Fruit fly (Drosophila melanogaster) whole organism, embryonic: ENCODE data around the gene Atg2.
A peak's percentile ranks its signal among the peaks of the same experiment; 100 is the strongest.

Experiments used
- Bgb ChIP-seq: fragments of 200-800 bp; sonication (Bioruptor generic); IDR thresholded peaks from 2 replicates; pipeline ENCODE4 v1.3.6; 2022; ENCODE audit warnings: missing biosample characterization, missing genetic modification characterization; ENCODE audit not compliant: partially characterized antibody
- BtbVII ChIP-seq: fragments of 200-800 bp; sonication (Bioruptor generic); optimal IDR thresholded peaks from 3 replicates; lab custom pipeline; 2017; ENCODE audit warnings: missing biosample characterization, mild to moderate bottlenecking, missing genetic modification characterization
- C15 ChIP-seq: fragments of 200-800 bp; sonication (Bioruptor generic); IDR thresholded peaks from 3 replicates; pipeline ENCODE4 v1.3.6; 2022; ENCODE audit warnings: missing biosample characterization, missing genetic modification characterization
- CG10431 ChIP-seq: fragments of 200-800 bp; sonication (Bioruptor generic); optimal IDR thresholded peaks from 3 replicates; lab custom pipeline; 2018; ENCODE audit warnings: missing biosample characterization, mild to moderate bottlenecking, missing genetic modification characterization
- CG10462 ChIP-seq: fragments of 200-800 bp; sonication (Bioruptor generic); optimal IDR thresholded peaks from 2 replicates; lab custom pipeline; 2016; ENCODE audit warnings: missing biosample characterization, missing genetic modification characterization
- CG10654 ChIP-seq: fragments of 200-800 bp; sonication (Bioruptor generic); optimal IDR thresholded peaks from 2 replicates; lab custom pipeline; 2016; ENCODE audit warnings: missing biosample characterization, missing genetic modification characterization
- CG10959 ChIP-seq: fragments of 200-800 bp; sonication (Bioruptor generic); IDR thresholded peaks from 2 replicates; pipeline ENCODE4 v1.3.6; 2022; ENCODE audit warnings: missing biosample characterization, missing genetic modification characterization
- CG11456 ChIP-seq: fragments of 200-800 bp; sonication (Bioruptor generic); IDR thresholded peaks from 3 replicates; pipeline ENCODE4 v1.3.6; 2022; ENCODE audit warnings: missing biosample characterization, missing genetic modification characterization
- CG11696 ChIP-seq: fragments of 200-800 bp; sonication (Bioruptor generic); IDR thresholded peaks from 2 replicates; pipeline ENCODE4 v1.3.6; 2022; ENCODE audit warnings: missing biosample characterization, missing genetic modification characterization
- CG17568 ChIP-seq: fragments of 200-800 bp; sonication (Bioruptor generic); optimal IDR thresholded peaks from 2 replicates; lab custom pipeline; 2018; ENCODE audit warnings: missing biosample characterization, mild to moderate bottlenecking, missing genetic modification characterization, moderate library complexity
- CG17829 ChIP-seq: fragments of 200-800 bp; optimal IDR thresholded peaks from 2 replicates; lab custom pipeline; 2019; ENCODE audit warnings: missing biosample characterization, mild to moderate bottlenecking, missing genetic modification characterization, moderate library complexity
- CG1792 ChIP-seq: fragments of 200-800 bp; sonication (Bioruptor generic); optimal IDR thresholded peaks from 2 replicates; lab custom pipeline; 2016; ENCODE audit warnings: missing biosample characterization, missing genetic modification characterization
- CG2678 ChIP-seq: fragments of 200-800 bp; sonication (Bioruptor generic); optimal IDR thresholded peaks from 3 replicates; lab custom pipeline; 2019; ENCODE audit warnings: missing biosample characterization, mild to moderate bottlenecking, missing genetic modification characterization, moderate library complexity
- CG30403 ChIP-seq: fragments of 200-800 bp; sonication (Bioruptor generic); optimal IDR thresholded peaks from 3 replicates; lab custom pipeline; 2016; ENCODE audit warnings: missing biosample characterization, missing genetic modification characterization
- CG31365 ChIP-seq: fragments of 200-800 bp; sonication (Bioruptor generic); optimal IDR thresholded peaks from 2 replicates; lab custom pipeline; 2018; ENCODE audit warnings: missing biosample characterization, mild to moderate bottlenecking, missing genetic modification characterization
- CG3281 ChIP-seq: fragments of 200-800 bp; sonication (Bioruptor generic); optimal IDR thresholded peaks from 3 replicates; lab custom pipeline; 2017; ENCODE audit warnings: missing biosample characterization, mild to moderate bottlenecking, missing genetic modification characterization
- CG34422 ChIP-seq: fragments of 200-800 bp; sonication (Bioruptor generic); IDR thresholded peaks from 3 replicates; pipeline ENCODE4 v1.3.6; 2022; ENCODE audit warnings: missing biosample characterization, missing genetic modification characterization
- CG4820 ChIP-seq: fragments of 200-800 bp; sonication (Bioruptor generic); optimal IDR thresholded peaks from 3 replicates; lab custom pipeline; 2016; ENCODE audit warnings: missing biosample characterization, missing genetic modification characterization
- CG5953 ChIP-seq: fragments of 200-800 bp; sonication (Bioruptor generic); IDR thresholded peaks from 2 replicates; pipeline ENCODE4 v1.3.6; 2022; ENCODE audit warnings: missing biosample characterization, missing genetic modification characterization
- CG6854 ChIP-seq: fragments of 200-800 bp; sonication (Bioruptor generic); optimal IDR thresholded peaks from 3 replicates; lab custom pipeline; 2017; ENCODE audit warnings: missing biosample characterization, mild to moderate bottlenecking, missing genetic modification characterization
- CG7357 ChIP-seq: fragments of 200-800 bp; sonication (Bioruptor generic); IDR thresholded peaks from 3 replicates; pipeline ENCODE4 v1.3.6; 2022; ENCODE audit warnings: missing biosample characterization, missing genetic modification characterization
- CG7745 ChIP-seq: fragments of 200-800 bp; sonication (Bioruptor generic); optimal IDR thresholded peaks from 2 replicates; lab custom pipeline; 2018; ENCODE audit warnings: missing biosample characterization, mild to moderate bottlenecking, missing genetic modification characterization, moderate library complexity
- CG8290 ChIP-seq, 3 experiments: fragments of 200-800 bp; sonication (Bioruptor generic); optimal IDR thresholded peaks; 2 replicates each; lab custom pipeline; 2016 to 2019; ENCODE audit warnings: missing biosample characterization in 3 of 3, missing genetic modification characterization in 3 of 3, mild to moderate bottlenecking in 2 of 3, moderate library complexity in 1 of 3
- CkIIα-i1 ChIP-seq: fragments of 200-800 bp; sonication (Bioruptor generic); IDR thresholded peaks from 2 replicates; pipeline ENCODE4 v1.3.6; 2022; ENCODE audit warnings: missing biosample characterization, missing genetic modification characterization
- Doc3 ChIP-seq: fragments of 200-800 bp; sonication (Bioruptor generic); IDR thresholded peaks from 3 replicates; pipeline ENCODE4 v1.3.6; 2022; ENCODE audit warnings: missing biosample characterization, missing genetic modification characterization; ENCODE audit not compliant: partially characterized antibody
- Dp ChIP-seq: fragments of 200-800 bp; sonication (Bioruptor generic); optimal IDR thresholded peaks from 2 replicates; lab custom pipeline; 2018; ENCODE audit warnings: missing biosample characterization, mild to moderate bottlenecking, missing genetic modification characterization, moderate library complexity
- Dref ChIP-seq: fragments of 200-800 bp; sonication (Bioruptor generic); IDR thresholded peaks from 2 replicates; pipeline ENCODE4 v1.3.6; 2022; ENCODE audit warnings: missing biosample characterization, missing genetic modification characterization
- E2f1 ChIP-seq: fragments of 200-800 bp; sonication (Bioruptor generic); IDR thresholded peaks from 2 replicates; pipeline ENCODE4 v1.3.6; 2022; ENCODE audit warnings: missing biosample characterization, missing genetic modification characterization
- Jarid2 ChIP-seq: fragments of 200-800 bp; sonication (Bioruptor generic); optimal IDR thresholded peaks from 3 replicates; lab custom pipeline; 2017; ENCODE audit warnings: mild to moderate bottlenecking, missing biosample characterization, missing genetic modification reagents, missing genetic modification characterization
- Med ChIP-seq: fragments of 200-800 bp; sonication (Bioruptor generic); peaks from one replicate; lab custom pipeline; 2016; ENCODE audit warnings: missing biosample characterization, missing genetic modification characterization, mild to moderate bottlenecking, inconsistent platforms, moderate library complexity
- Mrtf ChIP-seq: fragments of 200-800 bp; sonication (Bioruptor generic); IDR thresholded peaks from 3 replicates; pipeline ENCODE4 v1.3.6; 2022; ENCODE audit warnings: missing biosample characterization, missing genetic modification characterization
- NFAT ChIP-seq: fragments of 200-800 bp; sonication (Bioruptor generic); IDR thresholded peaks from 2 replicates; pipeline ENCODE4 v1.3.6; 2022; ENCODE audit warnings: missing biosample characterization, missing genetic modification characterization
- Oaz ChIP-seq: fragments of 200-800 bp; sonication (Bioruptor generic); IDR thresholded peaks from 2 replicates; pipeline ENCODE4 v1.3.6; 2022; ENCODE audit warnings: missing biosample characterization, missing genetic modification characterization
- Sox100B ChIP-seq: fragments of 200-800 bp; sonication (Bioruptor generic); optimal IDR thresholded peaks from 3 replicates; lab custom pipeline; 2018; ENCODE audit warnings: missing biosample characterization, mild to moderate bottlenecking, missing genetic modification characterization
- cad ChIP-seq: fragments of >200 bp; optimal IDR thresholded peaks from 2 replicates; lab custom pipeline; 2017; ENCODE audit warnings: missing biosample characterization, missing genetic modification characterization
- cg ChIP-seq: fragments of 200-800 bp; sonication (Bioruptor generic); optimal IDR thresholded peaks from 3 replicates; lab custom pipeline; 2019; ENCODE audit warnings: missing biosample characterization, mild to moderate bottlenecking, missing genetic modification characterization, moderate library complexity
- dimm ChIP-seq: fragments of 200-800 bp; sonication (Bioruptor generic); IDR thresholded peaks from 2 replicates; pipeline ENCODE4 v1.3.6; 2022; ENCODE audit warnings: missing biosample characterization, missing genetic modification characterization
- dm ChIP-seq: fragments of 200-800 bp; sonication (Bioruptor generic); optimal IDR thresholded peaks from 3 replicates; lab custom pipeline; 2016; ENCODE audit warnings: missing biosample characterization, missing genetic modification characterization
- dpn ChIP-seq, 2 experiments: fragments of 200-800 bp; sonication (Bioruptor generic); optimal IDR thresholded peaks; 3 replicates each; lab custom pipeline; 2016; ENCODE audit warnings: missing biosample characterization in 2 of 2, missing genetic modification characterization in 2 of 2
- en ChIP-seq: fragments of 200-800 bp; sonication (Bioruptor generic); optimal IDR thresholded peaks from 2 replicates; lab custom pipeline; 2016; ENCODE audit warnings: missing biosample characterization, missing genetic modification characterization
- hb ChIP-seq: fragments of 200-800 bp; sonication (Bioruptor generic); IDR thresholded peaks from 3 replicates; pipeline ENCODE4 v1.3.6; 2022; ENCODE audit warnings: missing biosample characterization, missing genetic modification characterization; ENCODE audit not compliant: partially characterized antibody
- hkb ChIP-seq, 2 experiments: fragments of 200-800 bp in 1 of 2; fragments of >200 bp in 1 of 2; sonication (Bioruptor generic) in 1 of 2; IDR thresholded peaks in 1 of 2; optimal IDR thresholded peaks in 1 of 2; 2 replicates each; pipeline versions ENCODE4 v1.3.6 to Lab custom; 2017 to 2022; ENCODE audit warnings: missing biosample characterization in 1 of 2, missing genetic modification characterization in 1 of 2
- kay ChIP-seq: fragments of 200-800 bp; sonication (Bioruptor generic); optimal IDR thresholded peaks from 2 replicates; lab custom pipeline; 2016; ENCODE audit warnings: missing biosample characterization, missing genetic modification characterization
- klu ChIP-seq: fragments of 200-800 bp; sonication (Bioruptor generic); IDR thresholded peaks from 2 replicates; pipeline ENCODE4 v1.3.6; 2022; ENCODE audit warnings: missing biosample characterization, missing genetic modification characterization
- odd ChIP-seq: fragments of 200-800 bp; sonication (Bioruptor generic); optimal IDR thresholded peaks from 2 replicates; lab custom pipeline; 2017; ENCODE audit warnings: missing biosample characterization, mild to moderate bottlenecking, missing genetic modification characterization
- shn ChIP-seq: fragments of 200-800 bp; sonication (Bioruptor generic); optimal IDR thresholded peaks from 3 replicates; lab custom pipeline; 2016; ENCODE audit warnings: missing biosample characterization, missing genetic modification characterization
- sima ChIP-seq: fragments of 200-800 bp; sonication (Bioruptor generic); optimal IDR thresholded peaks from 2 replicates; lab custom pipeline; 2016; ENCODE audit warnings: missing biosample characterization, missing genetic modification characterization
- slou ChIP-seq: fragments of 200-800 bp; sonication (Bioruptor generic); optimal IDR thresholded peaks from 3 replicates; lab custom pipeline; 2016; ENCODE audit warnings: missing biosample characterization, missing genetic modification characterization
- slp2 ChIP-seq: fragments of 200-800 bp; sonication (Bioruptor generic); optimal IDR thresholded peaks from 2 replicates; lab custom pipeline; 2016; ENCODE audit warnings: missing biosample characterization, missing genetic modification characterization
- stwl ChIP-seq: fragments of 200-800 bp; sonication (Bioruptor generic); optimal IDR thresholded peaks from 3 replicates; lab custom pipeline; 2018; ENCODE audit warnings: missing biosample characterization, mild to moderate bottlenecking, missing genetic modification characterization, moderate library complexity
- tio ChIP-seq: fragments of 200-800 bp; sonication (Bioruptor generic); optimal IDR thresholded peaks from 2 replicates; lab custom pipeline; 2017; ENCODE audit warnings: missing biosample characterization, missing genetic modification characterization, inconsistent platforms

Gene Atg2

dm6 chr3L:2727023-2727422, 47.1 kb upstream of the Atg2 start (continued):
- TF ChIP-seq cad (GFP tag; lab: Kevin White, UChicago) (no peak), odd (GFP tag; lab: Kevin White, UChicago) (no peak), Oaz (GFP tag; lab: Robert Waterston, UW) (peak; percentile 49; the same call in 1 of the 2 replicates), NFAT (GFP tag; lab: Robert Waterston, UW) (0 out of 2 replicates have a peak, but pooled peaks have one; percentile 37), CG10462 (GFP tag; lab: Kevin White, UChicago) (no peak), CG4820 (GFP tag; lab: Kevin White, UChicago) (no peak), CG10654 (GFP tag; lab: Kevin White, UChicago) (no peak), klu (GFP tag; lab: Robert Waterston, UW) (no peak), Doc3 (no peak), CG34422 (GFP tag; lab: Robert Waterston, UW) (peak; percentile 55; the same call in 1 of the 3 replicates), CG7745 (tag; lab: Kevin White, UChicago) (no peak), hb (no peak), Mrtf (GFP tag; lab: Robert Waterston, UW) (peak; percentile 79), C15 (GFP tag; lab: Robert Waterston, UW) (peak; percentile 56; the same call in 1 of the 3 replicates), tio (GFP tag; lab: Kevin White, UChicago) (no peak), CG10959 (GFP tag; lab: Robert Waterston, UW) (no peak), Dref (GFP tag; lab: Robert Waterston, UW) (0 out of 2 replicates have a peak, but pooled peaks have one; percentile 15), Med (no peak), CkIIα-i1 (no peak), CG1792 (GFP tag; lab: Kevin White, UChicago) (no peak), dpn (GFP tag; optimal IDR thresholded peaks at IDR 0.05; lab: Kevin White, UChicago) (no peak), Jarid2 (GFP tag; lab: Kevin White, UChicago) (no peak), CG17829 (tag; lab: Kevin White, UChicago) (no peak), dm (GFP tag; lab: Kevin White, UChicago) (no peak), kay (GFP tag; lab: Kevin White, UChicago) (no peak), en (GFP tag; lab: Kevin White, UChicago) (no peak), CG11696 (GFP tag; lab: Robert Waterston, UW) (0 out of 2 replicates have a peak, but pooled peaks have one; percentile 37), CG2678 (tag; lab: Kevin White, UChicago) (no peak), slou (GFP tag; lab: Kevin White, UChicago) (no peak), cg (GFP tag; lab: Kevin White, UChicago) (no peak), CG8290 (GFP tag; optimal IDR thresholded peaks at IDR 0.05; lab: Kevin White, UChicago) (no peak), CG8290 (tag; optimal IDR thresholded peaks at IDR 0.05; lab: Kevin White, UChicago) (no peak), CG11456 (GFP tag; lab: Robert Waterston, UW) (peak; percentile 74; the same call in 2 of the 3 replicates), shn (no peak), CG10431 (GFP tag; lab: Kevin White, UChicago) (no peak), BtbVII (GFP tag; lab: Kevin White, UChicago) (no peak), Dp (no peak), sima (GFP tag; lab: Kevin White, UChicago) (no peak), slp2 (GFP tag; lab: Kevin White, UChicago) (no peak), CG17568 (GFP tag; lab: Kevin White, UChicago) (no peak), CG6854 (GFP tag; lab: Kevin White, UChicago) (no peak), CG3281 (no peak), stwl (tag; lab: Kevin White, UChicago) (no peak), Sox100B (no peak), Bgb (no peak), CG31365 (tag; lab: Kevin White, UChicago) (no peak), hkb (optimal IDR thresholded peaks at IDR 0.05; lab: Kevin White, UChicago) (no peak), hkb (GFP tag; IDR thresholded peaks at IDR 0.05; lab: Robert Waterston, UW) (peak; percentile 56), E2f1 (peak; percentile 74), CG5953 (GFP tag; lab: Robert Waterston, UW) (no peak), CG30403 (GFP tag; lab: Kevin White, UChicago) (no peak), dimm (GFP tag; lab: Robert Waterston, UW) (peak; percentile 27; the same call in 1 of the 2 replicates), CG7357 (GFP tag; lab: Robert Waterston, UW) (peak; percentile 61; the same call in 1 of the 3 replicates)
